Fruit fly (Drosophila melanogaster): ENCODE results near the gene Srlp.

DNA sequence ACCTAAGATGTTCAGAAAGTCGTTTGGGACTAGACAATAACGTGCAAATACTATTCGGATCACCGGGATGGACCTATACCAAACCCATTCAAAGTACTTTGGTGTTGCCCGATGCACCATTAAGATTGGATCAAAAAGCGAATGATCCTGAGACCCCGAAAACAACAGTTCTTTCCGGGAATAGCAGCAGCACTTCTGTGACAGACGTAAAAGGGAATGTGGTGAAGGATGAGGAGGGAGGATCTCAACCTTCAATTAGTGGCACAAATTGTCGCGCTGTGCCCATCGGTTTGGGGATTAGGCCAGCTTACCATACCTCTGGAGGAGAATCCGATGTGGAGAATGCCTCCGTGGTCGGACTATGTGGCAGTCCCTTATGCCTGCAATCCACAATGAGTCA lies 14.4 kb downstream of the Srlp start:
- TF ChIP-seq CG8478 (optimal IDR thresholded peaks at IDR 0.05), result no peak
- no peak for TF ChIP-seq CTCF (optimal IDR thresholded peaks at IDR 0.05)

Data from S2 (cell line).